Worm (Caenorhabditis elegans): ENCODE data around the gene cif-1.
"Not testable (repeated sequence)": the region's sequence is repeated elsewhere in the genome, so short reads cannot be mapped to it uniquely, and the experiment has no call there.

cif-1 gene

DNA sequence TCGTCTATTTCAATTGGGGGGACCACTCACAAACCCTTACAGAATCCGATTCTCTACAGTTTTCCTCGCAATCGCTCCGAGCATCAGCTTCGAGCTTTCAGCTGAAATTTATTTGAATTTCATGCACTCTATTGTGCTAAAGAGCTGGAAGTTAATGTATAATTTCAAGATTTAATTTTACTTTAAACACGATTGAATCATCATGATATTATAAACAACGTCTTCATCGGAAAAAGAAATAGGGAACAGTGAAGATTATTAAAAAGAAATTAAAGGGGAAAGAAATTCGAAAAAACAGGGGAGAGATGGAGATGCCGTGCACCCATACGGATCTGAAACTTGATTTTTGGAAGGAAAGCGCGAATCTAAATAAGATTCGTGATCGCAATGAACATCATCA lies 33.6 kb upstream of the cif-1 start, which contains the start of gene hoe-1:
Gene hoe-1, minus strand, starts transcription at position 101 of the 400 bp plus-strand sequence.
- TF ChIP-seq nhr-129 (tag; optimal IDR thresholded peaks at IDR 0.05) (no peak), ama-1 (optimal IDR thresholded peaks at IDR 0.05) (no peak), R02D3.7 (tag; optimal IDR thresholded peaks at IDR 0.05) (no peak), lin-39 (tag; optimal IDR thresholded peaks at IDR 0.05) (no peak), aly-2 (tag; optimal IDR thresholded peaks at IDR 0.05) (no peak), unc-39 (tag; optimal IDR thresholded peaks at IDR 0.05) (no peak), nhr-10 (tag; optimal IDR thresholded peaks at IDR 0.05) (no peak), ceh-82 (tag; optimal IDR thresholded peaks at IDR 0.05) (no peak), unc-55 (GFP tag; optimal IDR thresholded peaks at IDR 0.05) (no peak), C34F6.9 (tag; optimal IDR thresholded peaks at IDR 0.05) (no peak), zag-1 (tag; optimal IDR thresholded peaks at IDR 0.05) (no peak), elt-1 (tag; optimal IDR thresholded peaks at IDR 0.05) (no peak), crh-2 (tag; optimal IDR thresholded peaks at IDR 0.05) (no peak), nhr-12 (tag; optimal IDR thresholded peaks at IDR 0.05) (no peak), ztf-4 (tag; optimal IDR thresholded peaks at IDR 0.05) (no peak), ztf-11 (tag; optimal IDR thresholded peaks at IDR 0.05) (no peak), nhr-11 (tag; optimal IDR thresholded peaks at IDR 0.05) (no peak), alr-1 (tag; optimal IDR thresholded peaks at IDR 0.05) (no peak)

ce11 chrIV:4742480-4742879 lies 31.9 kb upstream of the cif-1 start:
- no peak for TF ChIP-seq C34F6.9 (tag; optimal IDR thresholded peaks at IDR 0.05)
- no peak for TF ChIP-seq Y55F3AM.14 (GFP tag; optimal IDR thresholded peaks at IDR 0.05)
- no peak for TF ChIP-seq elt-1 (tag; optimal IDR thresholded peaks at IDR 0.05)
- TF ChIP-seq F13H6.1 (tag; optimal IDR thresholded peaks at IDR 0.05) = no peak
- no peak for TF ChIP-seq unc-62 (GFP tag; optimal IDR thresholded peaks at IDR 0.05)
- TF ChIP-seq ceh-16 (tag; optimal IDR thresholded peaks at IDR 0.05) = no peak
- TF ChIP-seq ceh-82 (tag; optimal IDR thresholded peaks at IDR 0.05) = no peak
- TF ChIP-seq ztf-11 (tag; optimal IDR thresholded peaks at IDR 0.05) = no peak
- no peak for TF ChIP-seq gmeb-1 (tag; optimal IDR thresholded peaks at IDR 0.05)
- no peak for TF ChIP-seq alr-1 (tag; optimal IDR thresholded peaks at IDR 0.05)
- no peak for TF ChIP-seq nhr-25 (tag; optimal IDR thresholded peaks at IDR 0.05)
- no peak for TF ChIP-seq fos-1 (tag; optimal IDR thresholded peaks at IDR 0.05)
- no peak for TF ChIP-seq lsy-2 (tag; optimal IDR thresholded peaks at IDR 0.05)
- TF ChIP-seq crh-2 (tag; optimal IDR thresholded peaks at IDR 0.05) = no peak
- TF ChIP-seq dmd-4 (tag; optimal IDR thresholded peaks at IDR 0.05) = no peak
- TF ChIP-seq peb-1 (tag; optimal IDR thresholded peaks at IDR 0.05) = no peak
- TF ChIP-seq nhr-11 (tag; optimal IDR thresholded peaks at IDR 0.05) = no peak
- TF ChIP-seq elt-3 (tag; optimal IDR thresholded peaks at IDR 0.05) = no peak
- TF ChIP-seq nhr-10 (tag; optimal IDR thresholded peaks at IDR 0.05) = no peak
- TF ChIP-seq nhr-237 (tag; optimal IDR thresholded peaks at IDR 0.05) = no peak

ce11 chrIV:4737258-4737657 lies 26.7 kb upstream of the cif-1 start, which contains the start of gene fbxb-78:
TSS of gene fbxb-78 (plus strand) at chrIV:4737558.
- TF ChIP-seq crh-2 (tag; optimal IDR thresholded peaks at IDR 0.05) = no peak
- TF ChIP-seq unc-39 (tag; optimal IDR thresholded peaks at IDR 0.05) = no peak
- no peak for TF ChIP-seq blmp-1 (tag; optimal IDR thresholded peaks at IDR 0.05; ENCODE audit: insufficient read depth)
- no peak for TF ChIP-seq egl-27 (tag; optimal IDR thresholded peaks at IDR 0.05)
- no peak for TF ChIP-seq sem-4 (tag; optimal IDR thresholded peaks at IDR 0.05)
- no peak for TF ChIP-seq nhr-237 (tag; optimal IDR thresholded peaks at IDR 0.05)
- TF ChIP-seq mab-5 (tag; optimal IDR thresholded peaks at IDR 0.05) = no peak
- TF ChIP-seq C34F6.9 (tag; optimal IDR thresholded peaks at IDR 0.05) = no peak
- TF ChIP-seq skn-1 (tag; optimal IDR thresholded peaks at IDR 0.05) = no peak
- TF ChIP-seq nhr-77 (tag; optimal IDR thresholded peaks at IDR 0.05) = no peak
- TF ChIP-seq mdl-1 (tag; optimal IDR thresholded peaks at IDR 0.05) = no peak

ce11 chrIV:4727935-4728334 lies 17.4 kb upstream of the cif-1 start:
- TF ChIP-seq gmeb-1 (tag; optimal IDR thresholded peaks at IDR 0.05) (peak; percentile 65), F13H6.1 (tag; optimal IDR thresholded peaks at IDR 0.05) (peak; percentile 90), nhr-129 (tag; optimal IDR thresholded peaks at IDR 0.05) (peak; percentile 13), ztf-4 (tag; optimal IDR thresholded peaks at IDR 0.05) (peak; percentile 5), R02D3.7 (tag; optimal IDR thresholded peaks at IDR 0.05) (peak; percentile 34), nhr-25 (tag; optimal IDR thresholded peaks at IDR 0.05) (peak; percentile 83), sma-3 (GFP tag; optimal IDR thresholded peaks at IDR 0.05) (peak; percentile 95), ZK546.5 (tag; optimal IDR thresholded peaks at IDR 0.05) (peak; percentile 80), Y55F3AM.14 (GFP tag; optimal IDR thresholded peaks at IDR 0.05) (peak; percentile 91), fos-1 (tag; optimal IDR thresholded peaks at IDR 0.05) (peak; percentile 33), crh-2 (tag; optimal IDR thresholded peaks at IDR 0.05) (peak; percentile 67), sem-4 (tag; optimal IDR thresholded peaks at IDR 0.05) (peak; percentile 46), nhr-6 (tag; optimal IDR thresholded peaks at IDR 0.05) (peak; percentile 11), nhr-21 (tag; optimal IDR thresholded peaks at IDR 0.05) (peak; percentile 74), mab-5 (tag; optimal IDR thresholded peaks at IDR 0.05) (peak; percentile 68), sma-9 (GFP tag; optimal IDR thresholded peaks at IDR 0.05) (peak; percentile 53), ceh-82 (tag; optimal IDR thresholded peaks at IDR 0.05) (peak; percentile 4), lin-13 (GFP tag; optimal IDR thresholded peaks at IDR 0.05) (peak; percentile 72), C34F6.9 (tag; optimal IDR thresholded peaks at IDR 0.05) (peak; percentile 62), unc-55 (GFP tag; optimal IDR thresholded peaks at IDR 0.05) (peak; percentile 58), lsy-2 (tag; optimal IDR thresholded peaks at IDR 0.05) (peak; percentile 97 to 98)
- TF ChIP-seq sma-9 (tag; optimal IDR thresholded peaks at IDR 0.05) = not testable (repeated sequence)

Data from whole organism, L2 larva.